Worm (Caenorhabditis elegans) whole organism, early embryonic: ENCODE measurements around the gene oac-55.

Source experiments
- F13C5.2 ChIP-seq: sonication (generic microtip); optimal IDR thresholded peaks from 2 replicates; lab custom pipeline; 2017; ENCODE audit warnings: mild to moderate bottlenecking, missing genetic modification characterization, inconsistent platforms, missing compliant biosample characterization
- aly-1 ChIP-seq: sonication (generic microtip); optimal IDR thresholded peaks from 2 replicates; lab custom pipeline; 2016; ENCODE audit warnings: missing genetic modification characterization, missing compliant biosample characterization
- ama-1 ChIP-seq: fragments of 150-350 bp; optimal IDR thresholded peaks from 2 replicates; lab custom pipeline; 2014
- ceh-36 ChIP-seq: sonication (generic microtip); optimal IDR thresholded peaks from 2 replicates; lab custom pipeline; 2016; ENCODE audit warnings: missing genetic modification characterization, inconsistent platforms, missing compliant biosample characterization
- ets-7 ChIP-seq: sonication (generic microtip); optimal IDR thresholded peaks from 2 replicates; lab custom pipeline; 2016; ENCODE audit warnings: missing genotype, missing genetic modification characterization, missing compliant biosample characterization
- flt-1 ChIP-seq: fragments of 200-800 bp; sonication (Bioruptor generic); IDR thresholded peaks from 2 replicates; pipeline ENCODE4 v1.3.6; 2022; ENCODE audit warnings: missing genetic modification characterization, missing compliant biosample characterization
- hmg-4 ChIP-seq: fragments of 200-800 bp; sonication (Bioruptor generic); optimal IDR thresholded peaks from 2 replicates; lab custom pipeline; 2018; ENCODE audit warnings: mild to moderate bottlenecking, missing genetic modification characterization, missing compliant biosample characterization
- hnd-1 ChIP-seq: sonication (generic microtip); optimal IDR thresholded peaks from 2 replicates; lab custom pipeline; 2016; ENCODE audit warnings: missing genetic modification characterization, missing compliant biosample characterization
- scrt-1 ChIP-seq: fragments of 200-800 bp; sonication (Bioruptor generic); IDR thresholded peaks from 2 replicates; pipeline ENCODE4 v1.3.6; 2022; ENCODE audit warnings: missing genetic modification characterization, missing compliant biosample characterization
- sea-1 ChIP-seq: fragments of 200-800 bp; sonication (Bioruptor generic); conservative IDR thresholded peaks from 2 replicates; pipeline ENCODE4 v1.3.6; 2022; ENCODE audit warnings: missing genetic modification characterization, missing compliant biosample characterization
- tbx-11 ChIP-seq: fragments of 200-800 bp; sonication (Bioruptor generic); IDR thresholded peaks from 2 replicates; pipeline ENCODE4 v1.3.6; 2022; ENCODE audit warnings: missing genetic modification characterization, missing compliant biosample characterization
- tbx-37 ChIP-seq: fragments of 200-800 bp; sonication (Bioruptor generic); conservative IDR thresholded peaks from 2 replicates; pipeline ENCODE4 v1.3.6; 2022; ENCODE audit warnings: missing genetic modification reagents, missing genetic modification characterization, missing compliant biosample characterization
- tra-4 ChIP-seq: sonication (generic microtip); optimal IDR thresholded peaks from 2 replicates; lab custom pipeline; 2017; ENCODE audit warnings: missing genetic modification characterization, missing compliant biosample characterization

ce11 chrV:3774653-3775052 lies 13.7 kb downstream of the oac-55 start:
- TF ChIP-seq ama-1, result no peak
- no peak for TF ChIP-seq tra-4 (tag; lab: Kevin White, UChicago)
- no peak for TF ChIP-seq hnd-1
- TF ChIP-seq tbx-37 (GFP tag; lab: Robert Waterston, UW), result no peak
- TF ChIP-seq ets-7 (tag; lab: Kevin White, UChicago), result no peak
- TF ChIP-seq F13C5.2 (tag; lab: Kevin White, UChicago), result no peak
- no peak for TF ChIP-seq tbx-11 (GFP tag; lab: Robert Waterston, UW)
- no peak for TF ChIP-seq sea-1 (GFP tag; lab: Robert Waterston, UW)
- no peak for TF ChIP-seq flt-1 (GFP tag; lab: Robert Waterston, UW)
- TF ChIP-seq scrt-1 (GFP tag; lab: Robert Waterston, UW), result no peak
- no peak for TF ChIP-seq hmg-4 (GFP tag; lab: Kevin White, UChicago)
- no peak for TF ChIP-seq ceh-36 (tag; lab: Kevin White, UChicago)
- TF ChIP-seq aly-1, result no peak
